Fruit fly (Drosophila melanogaster) whole organism, adult: ENCODE data around the gene CSN5.

Experiments used
- CG11617 ChIP-seq: fragments of 200-800 bp; sonication (Bioruptor generic); optimal IDR thresholded peaks from 2 replicates; lab custom pipeline; 2017; ENCODE audit warnings: mild to moderate bottlenecking, missing biosample characterization, missing genetic modification reagents, missing genetic modification characterization
- CG14711 ChIP-seq: fragments of 200-800 bp; sonication (Bioruptor generic); optimal IDR thresholded peaks from 2 replicates; lab custom pipeline; 2018; ENCODE audit warnings: missing biosample characterization, mild to moderate bottlenecking, missing genetic modification characterization, moderate library complexity
- CG33017 ChIP-seq: fragments of 200-800 bp; sonication (Bioruptor generic); optimal IDR thresholded peaks from 2 replicates; lab custom pipeline; 2018; ENCODE audit warnings: missing biosample characterization, mild to moderate bottlenecking, missing genetic modification characterization, moderate library complexity
- CG7045 ChIP-seq: fragments of 200-800 bp; sonication (Bioruptor generic); optimal IDR thresholded peaks from 2 replicates; lab custom pipeline; 2017; ENCODE audit warnings: missing biosample characterization, mild to moderate bottlenecking, missing genetic modification characterization
- CG7101 ChIP-seq: fragments of 200-800 bp; sonication (Bioruptor generic); optimal IDR thresholded peaks from 2 replicates; lab custom pipeline; 2018; ENCODE audit warnings: missing biosample characterization, mild to moderate bottlenecking, missing genetic modification characterization, moderate library complexity
- Clk ChIP-seq: fragments of 200-800 bp; sonication (Bioruptor generic); optimal IDR thresholded peaks from 2 replicates; lab custom pipeline; 2017; ENCODE audit warnings: missing biosample characterization, missing genetic modification characterization
- Crg-1 ChIP-seq: fragments of 200-800 bp; sonication (Bioruptor generic); optimal IDR thresholded peaks from 2 replicates; lab custom pipeline; 2016; ENCODE audit warnings: missing biosample characterization, missing genetic modification characterization
- Hr96 ChIP-seq: fragments of 200-800 bp; sonication (Bioruptor generic); optimal IDR thresholded peaks from 2 replicates; lab custom pipeline; 2016; ENCODE audit warnings: missing biosample characterization, missing genetic modification characterization
- Mnt ChIP-seq: fragments of 200-800 bp; sonication (Bioruptor generic); optimal IDR thresholded peaks from 2 replicates; lab custom pipeline; 2016; ENCODE audit warnings: missing biosample characterization, mild to moderate bottlenecking, missing genetic modification characterization
- bab1 ChIP-seq: fragments of 200-800 bp; sonication (Bioruptor generic); optimal IDR thresholded peaks from 3 replicates; lab custom pipeline; 2019; ENCODE audit warnings: missing biosample characterization, mild to moderate bottlenecking, missing genetic modification characterization, moderate library complexity
- cnc ChIP-seq, 2 experiments: fragments of >200 bp; optimal IDR thresholded peaks; 2 replicates each; lab custom pipeline; 2017
- kay ChIP-seq: fragments of 200-800 bp; sonication (Bioruptor generic); peaks from one replicate; lab custom pipeline; 2016; ENCODE audit warnings: missing biosample characterization, missing genetic modification characterization, borderline replicate concordance
- toe ChIP-seq: fragments of 200-800 bp; sonication (Bioruptor generic); optimal IDR thresholded peaks from 2 replicates; lab custom pipeline; 2016; ENCODE audit warnings: missing biosample characterization, missing genetic modification characterization

- TF ChIP-seq Hr96 = no peak
- no peak for TF ChIP-seq kay (GFP tag; lab: Kevin White, UChicago)
- no peak for TF ChIP-seq CG7045
- no peak for TF ChIP-seq bab1 (GFP tag; lab: Kevin White, UChicago)
- TF ChIP-seq Crg-1 (GFP tag; lab: Kevin White, UChicago) = no peak
- no peak for TF ChIP-seq CG11617 (GFP tag; lab: Kevin White, UChicago)
- TF ChIP-seq Clk (GFP tag; lab: Kevin White, UChicago) = no peak
- no peak for TF ChIP-seq toe (GFP tag; lab: Kevin White, UChicago)
- no peak for TF ChIP-seq cnc (optimal IDR thresholded peaks at IDR 0.05; lab: Kevin White, UChicago)
- no peak for TF ChIP-seq Mnt (GFP tag; lab: Kevin White, UChicago)
- no peak for TF ChIP-seq CG33017 (tag; lab: Kevin White, UChicago)
- no peak for TF ChIP-seq CG14711
- TF ChIP-seq CG7101 (tag; lab: Kevin White, UChicago) = no peak
Measured at dm6 chr3R:16427520-16427919, 42.4 kb upstream of the CSN5 start.
